Worm (Caenorhabditis elegans) whole organism, mixed stage, embryonic: ENCODE results near the gene sri-10.

Source experiments
- M03D4.4 ChIP-seq: sonication (generic microtip); optimal IDR thresholded peaks from 2 replicates; lab custom pipeline; 2017; ENCODE audit warnings: mild to moderate bottlenecking, missing genetic modification characterization, missing compliant biosample characterization
- bed-3 ChIP-seq: fragments of 200-800 bp; sonication (Bioruptor generic); optimal IDR thresholded peaks from 3 replicates; lab custom pipeline; 2018; ENCODE audit warnings: mild to moderate bottlenecking, missing genetic modification characterization, moderate library complexity, missing compliant biosample characterization
- blmp-1 ChIP-seq: fragments of 150-350 bp; optimal IDR thresholded peaks from 2 replicates; lab custom pipeline; 2014; ENCODE audit warnings: missing biosample characterization, missing genetic modification characterization
- ceh-43 ChIP-seq: fragments of 200-800 bp; sonication (Bioruptor generic); optimal IDR thresholded peaks from 2 replicates; lab custom pipeline; 2018; ENCODE audit warnings: mild to moderate bottlenecking, missing genetic modification characterization, moderate library complexity, missing compliant biosample characterization
- ceh-83 ChIP-seq: fragments of 200-800 bp; sonication (Bioruptor generic); optimal IDR thresholded peaks from 2 replicates; lab custom pipeline; 2018; ENCODE audit warnings: mild to moderate bottlenecking, missing genetic modification characterization, missing compliant biosample characterization
- ces-1 ChIP-seq: fragments of 150-350 bp; optimal IDR thresholded peaks from 2 replicates; lab custom pipeline; 2014; ENCODE audit warnings: missing biosample characterization, missing genetic modification reagents, missing genetic modification characterization
- drap-1 ChIP-seq: fragments of 200-800 bp; sonication (Bioruptor generic); optimal IDR thresholded peaks from 3 replicates; lab custom pipeline; 2018; ENCODE audit warnings: mild to moderate bottlenecking, missing genetic modification characterization, missing compliant biosample characterization
- elt-1 ChIP-seq: sonication (generic microtip); optimal IDR thresholded peaks from 2 replicates; lab custom pipeline; 2017; ENCODE audit warnings: missing genetic modification characterization, mild to moderate bottlenecking, missing compliant biosample characterization, antibody characterized with exemption, moderate library complexity, borderline replicate concordance; ENCODE audit not compliant: insufficient read depth
- elt-3 ChIP-seq: fragments of 150-350 bp; optimal IDR thresholded peaks from 2 replicates; lab custom pipeline; 2014; ENCODE audit warnings: missing biosample characterization, missing genetic modification characterization
- flh-1 ChIP-seq: fragments of 200-800 bp; sonication (Bioruptor generic); optimal IDR thresholded peaks from 2 replicates; lab custom pipeline; 2018; ENCODE audit warnings: mild to moderate bottlenecking, missing genetic modification characterization, moderate library complexity, missing compliant biosample characterization
- ham-2 ChIP-seq: fragments of 200-800 bp; sonication (Bioruptor generic); optimal IDR thresholded peaks from 2 replicates; lab custom pipeline; 2018; ENCODE audit warnings: mild to moderate bottlenecking, missing genetic modification characterization, missing compliant biosample characterization
- hlh-1 ChIP-seq: fragments of 150-350 bp; optimal IDR thresholded peaks from 2 replicates; lab custom pipeline; 2014; ENCODE audit warnings: missing biosample characterization, missing genetic modification reagents, missing genetic modification characterization
- lin-32 ChIP-seq: fragments of 200-800 bp; sonication (Bioruptor generic); optimal IDR thresholded peaks from 2 replicates; lab custom pipeline; 2018; ENCODE audit warnings: mild to moderate bottlenecking, missing genetic modification characterization, missing compliant biosample characterization
- lsy-2 ChIP-seq: fragments of 150-350 bp; optimal IDR thresholded peaks from 2 replicates; lab custom pipeline; 2014; ENCODE audit warnings: missing biosample characterization, missing genetic modification characterization
- mab-5 ChIP-seq: fragments of 150-350 bp; optimal IDR thresholded peaks from 2 replicates; lab custom pipeline; 2014; ENCODE audit warnings: missing biosample characterization, missing genetic modification characterization
- mep-1 ChIP-seq: fragments of 150-350 bp; optimal IDR thresholded peaks from 2 replicates; lab custom pipeline; 2017; ENCODE audit warnings: missing biosample characterization, missing genetic modification reagents, missing genetic modification characterization, inconsistent platforms
- mls-2 ChIP-seq: sonication (generic microtip); optimal IDR thresholded peaks from 2 replicates; lab custom pipeline; 2016; ENCODE audit warnings: mild to moderate bottlenecking, missing genetic modification characterization, moderate library complexity, missing compliant biosample characterization
- nhr-12 ChIP-seq: fragments of 150-350 bp; optimal IDR thresholded peaks from 2 replicates; lab custom pipeline; 2014; ENCODE audit warnings: missing biosample characterization, missing genetic modification characterization
- nhr-2 ChIP-seq: fragments of 150-350 bp; optimal IDR thresholded peaks from 2 replicates; lab custom pipeline; 2014; ENCODE audit warnings: missing biosample characterization, missing genetic modification characterization
- nhr-237 ChIP-seq: fragments of 150-350 bp; optimal IDR thresholded peaks from 2 replicates; lab custom pipeline; 2014; ENCODE audit warnings: missing biosample characterization, missing genetic modification characterization
- nhr-28 ChIP-seq: fragments of 150-350 bp; optimal IDR thresholded peaks from 2 replicates; lab custom pipeline; 2014; ENCODE audit warnings: missing biosample characterization, missing genetic modification characterization
- nhr-76 ChIP-seq: sonication (generic microtip); optimal IDR thresholded peaks from 2 replicates; lab custom pipeline; 2017; ENCODE audit warnings: missing biosample characterization, missing genetic modification characterization
- pha-4 ChIP-seq: fragments of 150-350 bp; optimal IDR thresholded peaks from 2 replicates; lab custom pipeline; 2018; ENCODE audit warnings: missing biosample characterization, missing genetic modification reagents, missing genetic modification characterization
- sem-2 ChIP-seq: fragments of 200-800 bp; sonication (Bioruptor generic); optimal IDR thresholded peaks from 2 replicates; lab custom pipeline; 2018; ENCODE audit warnings: mild to moderate bottlenecking, missing genetic modification characterization, missing compliant biosample characterization
- snpc-4 ChIP-seq: fragments of 150-350 bp; optimal IDR thresholded peaks from 2 replicates; lab custom pipeline; 2014; ENCODE audit warnings: missing biosample characterization, missing genetic modification characterization
- sptf-1 ChIP-seq: sonication (generic microtip); optimal IDR thresholded peaks from 2 replicates; lab custom pipeline; 2017; ENCODE audit warnings: mild to moderate bottlenecking, missing genetic modification characterization, moderate library complexity, missing compliant biosample characterization
- unc-120 ChIP-seq: sonication (generic microtip); optimal IDR thresholded peaks from 2 replicates; lab custom pipeline; 2017; ENCODE audit warnings: missing genetic modification characterization, missing compliant biosample characterization; ENCODE audit not compliant: poor library complexity, severe bottlenecking
- unc-39 ChIP-seq: fragments of 150-350 bp; optimal IDR thresholded peaks from 2 replicates; lab custom pipeline; 2014; ENCODE audit warnings: missing biosample characterization, missing genetic modification characterization
- unc-62 ChIP-seq: fragments of 150-350 bp; optimal IDR thresholded peaks from 2 replicates; lab custom pipeline; 2014; ENCODE audit warnings: missing biosample characterization, missing genetic modification reagents, missing genetic modification characterization
- ztf-11 ChIP-seq: fragments of 150-350 bp; optimal IDR thresholded peaks from 2 replicates; lab custom pipeline; 2014; ENCODE audit warnings: missing biosample characterization, missing genetic modification characterization

sri-10 gene

DNA sequence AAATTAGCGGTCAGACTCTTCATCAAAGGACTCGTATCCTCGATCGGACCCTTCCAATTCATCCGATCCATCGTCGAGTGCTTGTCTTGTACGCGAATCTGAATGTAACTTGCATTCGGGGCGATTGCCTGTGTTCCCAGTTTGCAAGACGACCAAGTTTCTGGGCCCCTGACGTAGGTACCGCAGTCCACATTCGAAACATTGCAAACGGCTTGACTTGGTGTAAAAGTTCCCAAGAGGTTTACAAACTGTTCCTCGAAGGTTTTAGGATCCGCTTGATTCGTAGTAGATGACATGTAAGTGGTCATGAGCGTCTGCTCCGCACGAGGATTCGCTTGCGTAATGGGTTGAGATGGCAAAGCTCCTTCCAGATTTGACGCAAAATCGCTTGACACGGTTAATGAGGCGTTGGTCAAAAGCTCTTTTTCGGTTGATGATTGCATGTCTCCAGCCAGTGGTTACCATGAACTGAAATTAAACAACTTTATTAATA, 30.0 kb downstream of the sri-10 start, which contains the start of gene Y17D7B.4:
TSS of gene Y17D7B.4 (minus strand) at position 443 of the 493 bp plus-strand sequence.
- TF ChIP-seq sptf-1 (tag; lab: Kevin White, UChicago) (no peak), lsy-2 (no peak), nhr-237 (tag; lab: Kevin White, UChicago) (no peak), mls-2 (tag; lab: Kevin White, UChicago) (no peak), snpc-4 (tag; lab: Kevin White, UChicago) (no peak), ham-2 (GFP tag; lab: Kevin White, UChicago) (no peak), drap-1 (no peak)

DNA sequence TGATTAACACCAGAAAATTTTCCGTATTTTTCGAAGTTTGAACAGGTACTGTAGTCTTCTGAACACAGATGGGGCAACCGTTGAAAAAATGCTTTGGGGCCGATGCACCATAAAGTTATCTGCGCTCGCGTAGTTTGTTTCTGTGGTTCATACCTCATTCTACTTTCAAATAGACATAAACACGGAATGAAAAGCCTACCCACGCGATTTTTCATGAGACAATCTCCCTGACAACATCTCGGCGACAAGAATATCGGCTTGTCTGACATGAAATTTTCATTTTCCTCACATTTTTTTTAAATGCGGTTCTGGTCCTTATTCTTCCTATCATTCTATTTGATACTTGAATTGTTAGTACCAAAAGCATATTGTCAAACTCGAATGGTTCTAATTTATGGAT, 33.5 kb downstream of the sri-10 start, which contains the start of gene clec-257:
TSS of gene clec-257 (plus strand) at position 301 of the 400 bp plus-strand sequence.
- TF ChIP-seq unc-39 (tag; lab: Kevin White, UChicago) = no peak
- TF ChIP-seq hlh-1 (tag; lab: Kevin White, UChicago) = no peak
- TF ChIP-seq mab-5 (tag; lab: Kevin White, UChicago) = no peak
- TF ChIP-seq pha-4 = no peak
- no peak for TF ChIP-seq sem-2 (GFP tag; lab: Kevin White, UChicago)
- TF ChIP-seq ztf-11 (tag; lab: Kevin White, UChicago) = no peak
- no peak for TF ChIP-seq ceh-43 (GFP tag; lab: Kevin White, UChicago)
- no peak for TF ChIP-seq bed-3 (GFP tag; lab: Kevin White, UChicago)
- no peak for TF ChIP-seq drap-1
- TF ChIP-seq flh-1 (GFP tag; lab: Kevin White, UChicago) = no peak
- no peak for TF ChIP-seq nhr-28 (tag; lab: Kevin White, UChicago)
- TF ChIP-seq elt-3 (tag; lab: Kevin White, UChicago) = no peak
- no peak for TF ChIP-seq snpc-4 (tag; lab: Kevin White, UChicago)
- no peak for TF ChIP-seq unc-120
- TF ChIP-seq, all 35 proteins: peak for 0

DNA sequence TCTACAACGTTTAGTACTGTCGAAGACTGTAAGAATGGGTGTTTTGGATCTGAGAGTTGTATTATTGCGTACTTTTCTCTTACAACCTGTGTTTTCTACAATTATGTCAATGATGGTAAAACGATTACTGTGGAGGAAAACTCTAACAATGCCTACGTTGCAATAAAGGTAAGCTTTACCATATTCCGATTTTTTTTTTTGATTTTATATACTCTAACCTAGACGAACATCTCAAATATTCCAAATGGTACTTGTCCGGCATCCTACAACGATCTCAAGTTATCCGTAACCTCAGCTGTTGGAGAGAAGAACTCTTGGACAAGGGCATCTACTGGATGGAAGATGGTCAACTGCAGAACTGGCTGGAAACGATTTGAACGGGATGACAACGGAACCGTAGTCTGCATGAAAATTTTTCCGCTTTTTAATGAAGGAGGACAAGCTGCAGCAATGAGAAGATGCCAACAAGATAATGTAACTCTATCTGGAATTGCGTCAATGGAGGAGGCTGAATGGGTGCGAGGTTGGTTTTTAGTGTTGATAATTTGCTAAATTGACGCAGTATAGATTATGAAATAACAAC, 34.4 kb downstream of the sri-10 start:
- TF ChIP-seq mls-2 (tag; lab: Kevin White, UChicago) (no peak), unc-39 (tag; lab: Kevin White, UChicago) (no peak), lin-32 (no peak), lsy-2 (no peak), elt-1 (tag; lab: Kevin White, UChicago) (no peak), sptf-1 (tag; lab: Kevin White, UChicago) (no peak), nhr-76 (no peak), mep-1 (no peak)

DNA sequence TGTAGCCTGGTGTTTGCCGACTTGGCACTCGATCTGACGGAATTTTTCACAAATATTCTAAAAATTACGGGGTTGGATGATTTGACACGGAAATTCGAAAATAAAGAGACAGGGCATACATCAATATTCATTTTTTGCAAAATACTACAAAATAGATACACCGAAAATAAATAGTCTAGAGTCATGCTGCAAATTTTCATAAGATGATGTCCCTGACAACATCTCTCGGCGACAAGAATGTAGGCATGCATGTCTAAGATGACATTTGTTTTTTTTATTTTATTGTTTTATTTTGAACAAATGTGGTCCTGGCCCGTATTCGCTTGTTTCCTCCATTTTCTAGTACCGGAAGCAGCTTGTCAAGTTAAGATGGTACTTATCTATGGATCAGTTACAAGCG, 34.9 kb downstream of the sri-10 start, which contains the start of gene clec-256:
TSS of gene clec-256 (plus strand) at position 301 of the 400 bp plus-strand sequence.
- no peak for TF ChIP-seq snpc-4 (tag; lab: Kevin White, UChicago)
- TF ChIP-seq M03D4.4 = no peak
- no peak for TF ChIP-seq lin-32
- TF ChIP-seq flh-1 (GFP tag; lab: Kevin White, UChicago) = no peak
- TF ChIP-seq pha-4 = no peak
- TF ChIP-seq blmp-1 (tag; lab: Kevin White, UChicago) = no peak
- no peak for TF ChIP-seq ceh-43 (GFP tag; lab: Kevin White, UChicago)
- TF ChIP-seq sem-2 (GFP tag; lab: Kevin White, UChicago) = no peak
- no peak for TF ChIP-seq nhr-12 (tag; lab: Kevin White, UChicago)
- no peak for TF ChIP-seq ces-1 (GFP tag; lab: Kevin White, UChicago)
- no peak for TF ChIP-seq sptf-1 (tag; lab: Kevin White, UChicago)

DNA sequence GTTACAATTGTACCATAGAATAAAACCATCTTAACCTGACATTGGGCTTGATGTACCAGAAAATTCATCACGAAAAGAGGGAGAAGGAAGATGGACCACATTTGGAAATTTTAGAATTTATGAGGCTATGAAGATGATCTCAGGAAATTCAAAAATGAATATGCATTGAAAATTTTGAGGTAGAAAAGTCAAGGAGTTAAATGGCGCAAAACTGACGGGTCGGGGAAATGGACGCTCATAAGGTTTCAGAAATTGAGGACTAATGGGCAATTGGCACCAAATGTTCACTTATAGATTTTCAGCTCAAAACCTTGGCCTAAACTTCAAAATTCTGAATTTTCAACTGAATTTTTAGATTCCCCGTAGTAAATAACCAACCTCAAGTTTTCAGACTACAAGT, 35.7 kb downstream of the sri-10 start, which contains the start of gene clec-255:
TSS of gene clec-255 (minus strand) at position 101 of the 400 bp plus-strand sequence.
- TF ChIP-seq blmp-1 (tag; lab: Kevin White, UChicago) = no peak
- no peak for TF ChIP-seq drap-1
- TF ChIP-seq mab-5 (tag; lab: Kevin White, UChicago) = no peak
- no peak for TF ChIP-seq nhr-2 (tag; lab: Kevin White, UChicago)
- no peak for TF ChIP-seq mls-2 (tag; lab: Kevin White, UChicago)
- TF ChIP-seq mep-1 = no peak
- TF ChIP-seq elt-1 (tag; lab: Kevin White, UChicago) = no peak
- TF ChIP-seq ceh-43 (GFP tag; lab: Kevin White, UChicago) = no peak
- TF ChIP-seq elt-3 (tag; lab: Kevin White, UChicago) = no peak
- no peak for TF ChIP-seq ceh-83 (GFP tag; lab: Kevin White, UChicago)
- TF ChIP-seq lin-32 = no peak
- TF ChIP-seq nhr-237 (tag; lab: Kevin White, UChicago) = no peak
- TF ChIP-seq unc-62 (GFP tag; lab: Kevin White, UChicago) = no peak
